Fruit fly (Drosophila melanogaster) whole organism, pupa: ENCODE measurements around the gene msi.

Source experiments
- CG10348 ChIP-seq: fragments of 200-800 bp; sonication (Bioruptor generic); IDR thresholded peaks from 2 replicates; pipeline ENCODE4 v1.3.6; 2022; ENCODE audit warnings: missing biosample characterization, missing genetic modification characterization
- CG12605 ChIP-seq: fragments of 200-800 bp; sonication (Bioruptor generic); IDR thresholded peaks from 2 replicates; pipeline ENCODE4 v1.3.6; 2022; ENCODE audit warnings: missing biosample characterization, missing genetic modification characterization
- CG13204 ChIP-seq: fragments of 200-800 bp; sonication (Bioruptor generic); optimal IDR thresholded peaks from 2 replicates; lab custom pipeline; 2018; ENCODE audit warnings: missing biosample characterization, mild to moderate bottlenecking, missing genetic modification characterization, moderate library complexity
- CG14655 ChIP-seq: fragments of 200-800 bp; sonication (Bioruptor generic); optimal IDR thresholded peaks from 3 replicates; lab custom pipeline; 2017; ENCODE audit warnings: mild to moderate bottlenecking, missing biosample characterization, missing genetic modification reagents, missing genetic modification characterization
- CG15710 ChIP-seq: fragments of 200-800 bp; sonication (Bioruptor generic); optimal IDR thresholded peaks from 2 replicates; lab custom pipeline; 2018; ENCODE audit warnings: missing biosample characterization, mild to moderate bottlenecking, missing genetic modification characterization, moderate library complexity
- CG17806 ChIP-seq: fragments of 200-800 bp; sonication (Bioruptor generic); optimal IDR thresholded peaks from 2 replicates; lab custom pipeline; 2018; ENCODE audit warnings: missing biosample characterization, mild to moderate bottlenecking, missing genetic modification characterization, moderate library complexity
- CG32121 ChIP-seq: fragments of 200-800 bp; sonication (Bioruptor generic); IDR thresholded peaks from 2 replicates; pipeline ENCODE4 v1.3.6; 2022; ENCODE audit warnings: missing biosample characterization, missing genetic modification characterization
- CG34367 ChIP-seq: fragments of 200-800 bp; sonication (Bioruptor generic); optimal IDR thresholded peaks from 2 replicates; lab custom pipeline; 2018; ENCODE audit warnings: missing biosample characterization, mild to moderate bottlenecking, missing genetic modification characterization
- CG4496 ChIP-seq: fragments of 200-800 bp; sonication (Bioruptor generic); IDR thresholded peaks from 3 replicates; pipeline ENCODE4 v1.3.6; 2022; ENCODE audit warnings: missing biosample characterization, missing genetic modification characterization
- CG8159 ChIP-seq: fragments of 200-800 bp; sonication (Bioruptor generic); optimal IDR thresholded peaks from 3 replicates; lab custom pipeline; 2018; ENCODE audit warnings: missing biosample characterization, mild to moderate bottlenecking, missing genetic modification characterization, moderate library complexity
- CG8301 ChIP-seq: fragments of 200-800 bp; sonication (Bioruptor generic); optimal IDR thresholded peaks from 2 replicates; lab custom pipeline; 2018; ENCODE audit warnings: missing biosample characterization, mild to moderate bottlenecking, missing genetic modification characterization
- CG9948 ChIP-seq: fragments of 200-800 bp; sonication (Bioruptor generic); optimal IDR thresholded peaks from 2 replicates; lab custom pipeline; 2018; ENCODE audit warnings: missing biosample characterization, mild to moderate bottlenecking, missing genetic modification characterization, moderate library complexity
- D1 ChIP-seq: fragments of 200-800 bp; sonication (Bioruptor generic); optimal IDR thresholded peaks from 2 replicates; lab custom pipeline; 2018; ENCODE audit warnings: missing biosample characterization, mild to moderate bottlenecking, missing genetic modification characterization, moderate library complexity
- EcR ChIP-seq: fragments of 200-800 bp; sonication (Bioruptor generic); optimal IDR thresholded peaks from 3 replicates; lab custom pipeline; 2019; ENCODE audit warnings: missing biosample characterization, missing genetic modification characterization, mild to moderate bottlenecking, moderate library complexity, missing genetic modification reagents
- Ets98B ChIP-seq: fragments of 200-800 bp; sonication (Bioruptor generic); IDR thresholded peaks from 2 replicates; pipeline ENCODE4 v1.3.6; 2022; ENCODE audit warnings: missing biosample characterization, missing genetic modification characterization
- Pif1A ChIP-seq: fragments of 200-800 bp; sonication (Bioruptor generic); optimal IDR thresholded peaks from 3 replicates; lab custom pipeline; 2016; ENCODE audit warnings: missing biosample characterization, missing genetic modification characterization
- Pif1B ChIP-seq: fragments of 200-800 bp; sonication (Bioruptor generic); optimal IDR thresholded peaks from 3 replicates; lab custom pipeline; 2016; ENCODE audit warnings: missing biosample characterization, missing genetic modification characterization
- Snoo ChIP-seq: fragments of 200-800 bp; sonication (Bioruptor generic); optimal IDR thresholded peaks from 3 replicates; lab custom pipeline; 2017; ENCODE audit warnings: missing biosample characterization, mild to moderate bottlenecking, missing genetic modification characterization, inconsistent platforms
- fd96Ca ChIP-seq: fragments of 200-800 bp; sonication (Bioruptor generic); IDR thresholded peaks from 3 replicates; pipeline ENCODE4 v1.3.6; 2022; ENCODE audit warnings: missing biosample characterization, missing genetic modification characterization
- gl ChIP-seq: fragments of 200-800 bp; sonication (Bioruptor generic); optimal IDR thresholded peaks from 2 replicates; lab custom pipeline; 2018; ENCODE audit warnings: missing biosample characterization, mild to moderate bottlenecking, missing genetic modification characterization
- rn ChIP-seq: fragments of 200-800 bp; sonication (Bioruptor generic); IDR thresholded peaks from 2 replicates; pipeline ENCODE4 v1.3.6; 2022; ENCODE audit warnings: missing biosample characterization, missing genetic modification characterization

The msi gene

DNA sequence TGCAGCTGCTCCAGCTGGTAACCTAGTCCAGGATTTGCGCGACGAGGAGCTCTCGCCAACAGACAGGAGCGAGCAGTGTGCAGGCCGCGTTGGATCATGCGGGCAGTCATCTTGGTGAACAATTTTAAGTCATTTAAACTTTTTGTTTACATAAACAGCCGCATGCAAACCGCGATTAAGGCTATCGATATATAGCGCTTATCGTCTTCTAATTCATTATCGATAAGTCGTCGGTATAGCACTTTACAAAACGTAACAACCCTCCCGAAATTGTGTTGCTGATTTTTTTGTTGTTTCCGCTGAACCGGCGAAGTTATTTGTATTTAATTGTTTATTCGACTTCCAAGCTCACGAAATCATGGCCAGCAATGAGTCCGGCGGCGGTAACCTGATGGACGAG, 39.2 kb upstream of the msi start, which contains the start of the genes CG4553 and MED28:
TSS of gene CG4553 (minus strand) at position 172 of the 400 bp plus-strand sequence.
TSS of gene MED28 (plus strand) at position 260 of the 400 bp plus-strand sequence.
- 0 out of 3 replicates have a peak, but pooled peaks have one; percentile 8 for TF ChIP-seq fd96Ca (GFP tag; lab: Robert Waterston, UW)
- no peak for TF ChIP-seq CG8301
- TF ChIP-seq, all 21 proteins: peak for 1

DNA sequence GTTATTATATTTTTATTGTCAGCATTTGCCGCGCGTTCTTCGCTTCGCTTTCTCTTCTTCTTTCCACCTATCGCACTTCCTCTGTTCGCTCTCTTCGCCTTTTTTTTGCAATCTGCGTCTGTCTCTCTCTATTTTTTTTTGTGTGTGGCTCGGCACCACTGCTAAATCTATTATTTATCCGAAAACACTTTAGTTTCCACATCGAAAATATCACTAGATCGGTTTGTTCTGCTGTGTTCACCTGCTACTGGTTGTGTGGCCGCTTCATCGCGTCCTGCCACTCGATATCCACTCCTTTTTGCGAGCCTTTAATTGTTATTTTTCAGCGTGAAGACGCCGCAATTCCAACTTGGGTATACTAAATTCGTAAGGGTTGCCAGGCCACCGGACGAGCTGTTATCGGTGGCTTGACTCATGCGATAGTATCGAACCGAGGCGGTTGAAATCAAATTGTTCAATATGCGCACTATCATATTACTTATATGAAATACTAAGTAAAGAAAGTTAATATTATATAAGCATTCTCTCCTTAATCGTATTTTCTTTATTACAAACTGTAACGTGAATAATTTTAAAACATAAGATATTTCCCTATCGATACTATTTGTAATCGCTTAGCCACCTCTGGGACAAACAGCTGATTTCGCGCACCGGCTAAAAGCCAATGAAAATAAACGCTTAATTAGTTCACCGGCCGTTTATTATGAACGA, 33.3 kb upstream of the msi start, which contains the start of the genes XNP, CG42488 and CG5116:
TSS of gene XNP (minus strand) at position 372 of the 711 bp plus-strand sequence.
TSS of gene CG42488 (plus strand) at position 636 of the 711 bp plus-strand sequence.
TSS of gene CG5116 (plus strand) at position 636 of the 711 bp plus-strand sequence.
- TF ChIP-seq CG13204 (GFP tag; lab: Kevin White, UChicago) (peak; percentile 90), Pif1B (peak; percentile 78), rn (GFP tag; lab: Robert Waterston, UW) (peak; percentile 36; the same call in 1 of the 2 replicates), CG15710 (tag; lab: Kevin White, UChicago) (peak; percentile 71), CG17806 (tag; lab: Kevin White, UChicago) (peak; percentile 58), Pif1A (no peak), D1 (no peak), EcR (peak; percentile 32), CG8301 (peak; percentile 76), gl (tag; lab: Kevin White, UChicago) (peak; percentile 92), CG12605 (peak; percentile 92), CG8159 (tag; lab: Kevin White, UChicago) (peak; percentile 63), fd96Ca (GFP tag; lab: Robert Waterston, UW) (0 out of 3 replicates have a peak, but pooled peaks have one; percentile 58), CG34367 (tag; lab: Kevin White, UChicago) (peak; percentile 78), CG4496 (GFP tag; lab: Robert Waterston, UW) (peak; percentile 77), CG9948 (tag; lab: Kevin White, UChicago) (peak; percentile 51), CG32121 (GFP tag; lab: Robert Waterston, UW) (peak; percentile 44), CG10348 (GFP tag; lab: Robert Waterston, UW) (no peak), CG14655 (GFP tag; lab: Kevin White, UChicago) (no peak), Ets98B (GFP tag; lab: Robert Waterston, UW) (peak; percentile 70), Snoo (tag; lab: Kevin White, UChicago) (peak; percentile 37)

DNA sequence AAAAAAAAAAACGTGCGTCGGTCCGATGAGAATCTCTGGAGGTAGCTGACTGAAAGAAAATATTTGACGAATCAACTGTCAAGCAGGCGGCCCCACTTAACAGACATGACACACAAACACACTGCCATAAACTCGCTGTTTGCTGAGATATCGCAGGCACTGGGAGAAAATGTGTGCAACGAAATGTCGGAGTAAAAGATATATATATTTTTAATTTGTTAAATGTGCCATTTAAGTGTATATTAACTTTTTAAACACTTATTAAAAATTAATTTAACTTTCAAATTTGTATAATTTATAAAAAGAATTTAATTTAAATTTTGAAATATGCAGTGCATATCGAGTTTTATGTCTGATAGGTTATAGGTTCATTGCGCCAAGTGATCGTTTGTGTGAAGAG, 26.8 kb upstream of the msi start:
- TF ChIP-seq CG10348 (GFP tag; lab: Robert Waterston, UW) (no peak), CG12605 (0 out of 2 replicates have a peak, but pooled peaks have one; percentile 31), CG17806 (tag; lab: Kevin White, UChicago) (peak; percentile 54), D1 (no peak), CG9948 (tag; lab: Kevin White, UChicago) (peak; percentile 62), CG34367 (tag; lab: Kevin White, UChicago) (no peak), CG13204 (GFP tag; lab: Kevin White, UChicago) (no peak), gl (tag; lab: Kevin White, UChicago) (no peak), fd96Ca (GFP tag; lab: Robert Waterston, UW) (peak; percentile 56; the same call in 2 of the 3 replicates), Pif1A (peak; percentile 42), CG14655 (GFP tag; lab: Kevin White, UChicago) (peak; percentile 49), CG8159 (tag; lab: Kevin White, UChicago) (peak; percentile 66), EcR (peak; percentile 30), Ets98B (GFP tag; lab: Robert Waterston, UW) (peak; percentile 53), Pif1B (peak; percentile 64), CG32121 (GFP tag; lab: Robert Waterston, UW) (peak; percentile 38; the same call in 1 of the 2 replicates), CG8301 (peak; percentile 55), Snoo (tag; lab: Kevin White, UChicago) (no peak), CG4496 (GFP tag; lab: Robert Waterston, UW) (peak; percentile 51; the same call in 1 of the 3 replicates), CG15710 (tag; lab: Kevin White, UChicago) (peak; percentile 46), rn (GFP tag; lab: Robert Waterston, UW) (no peak)
- TF ChIP-seq, all 21 proteins: peak for 14

DNA sequence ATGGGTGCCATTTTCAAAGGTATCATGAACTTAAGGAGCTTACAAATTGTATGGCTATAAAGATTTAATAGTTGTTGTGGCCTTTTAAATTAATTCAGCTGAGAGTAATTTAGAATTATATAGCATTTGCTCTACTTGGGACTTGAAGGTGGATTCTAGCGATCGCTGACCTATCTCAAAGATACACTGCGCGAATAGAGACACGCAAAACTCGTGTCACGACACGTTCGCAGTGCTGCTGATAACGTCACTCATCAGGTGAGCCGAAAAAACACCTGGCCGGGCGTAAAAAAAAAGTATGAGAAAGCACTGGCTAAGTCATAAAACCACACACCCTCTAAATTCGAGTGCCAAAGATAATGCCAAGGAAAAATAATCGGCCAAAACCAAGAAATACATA, 26.2 kb upstream of the msi start:
- no peak for TF ChIP-seq CG34367 (tag; lab: Kevin White, UChicago)
- no peak for TF ChIP-seq Pif1A
- TF ChIP-seq EcR: no peak
- TF ChIP-seq CG10348 (GFP tag; lab: Robert Waterston, UW): no peak
- no peak for TF ChIP-seq Snoo (tag; lab: Kevin White, UChicago)
- no peak for TF ChIP-seq CG15710 (tag; lab: Kevin White, UChicago)
- no peak for TF ChIP-seq CG8301
- no peak for TF ChIP-seq CG9948 (tag; lab: Kevin White, UChicago)
- TF ChIP-seq CG13204 (GFP tag; lab: Kevin White, UChicago): no peak
- TF ChIP-seq CG14655 (GFP tag; lab: Kevin White, UChicago): no peak
- no peak for TF ChIP-seq CG17806 (tag; lab: Kevin White, UChicago)
- no peak for TF ChIP-seq D1
- TF ChIP-seq CG32121 (GFP tag; lab: Robert Waterston, UW): no peak
- TF ChIP-seq fd96Ca (GFP tag; lab: Robert Waterston, UW): no peak
- TF ChIP-seq Ets98B (GFP tag; lab: Robert Waterston, UW): no peak
- no peak for TF ChIP-seq gl (tag; lab: Kevin White, UChicago)
- no peak for TF ChIP-seq CG4496 (GFP tag; lab: Robert Waterston, UW)
- TF ChIP-seq CG8159 (tag; lab: Kevin White, UChicago): no peak
- TF ChIP-seq rn (GFP tag; lab: Robert Waterston, UW): no peak
- no peak for TF ChIP-seq Pif1B

DNA sequence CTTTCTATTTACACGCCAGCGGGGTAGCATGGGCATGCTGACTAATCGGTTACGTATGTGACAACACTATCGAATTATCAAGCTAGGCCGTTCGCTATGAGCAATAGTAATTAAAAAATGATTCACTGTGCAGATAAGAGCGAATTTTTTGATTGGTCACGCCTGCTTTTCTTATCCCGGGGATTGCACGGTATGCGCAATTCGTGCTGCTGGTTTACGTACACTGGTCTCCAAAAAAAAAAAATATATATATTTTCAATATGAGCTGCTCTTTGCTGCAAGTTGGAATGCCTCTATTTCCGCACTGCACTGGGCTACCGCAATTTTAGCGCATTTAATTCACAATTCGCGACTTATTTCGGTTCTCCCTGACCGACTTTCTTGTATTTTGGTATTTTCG, 25.5 kb upstream of the msi start:
- TF ChIP-seq gl (tag; lab: Kevin White, UChicago) (no peak), CG17806 (tag; lab: Kevin White, UChicago) (peak; percentile 9), Snoo (tag; lab: Kevin White, UChicago) (peak; percentile 28), D1 (peak; percentile 2), CG12605 (peak; percentile 59), CG10348 (GFP tag; lab: Robert Waterston, UW) (no peak; the same call in 1 of the 2 replicates), EcR (no peak), fd96Ca (GFP tag; lab: Robert Waterston, UW) (peak; percentile 86), CG4496 (GFP tag; lab: Robert Waterston, UW) (peak; percentile 91), Pif1B (peak; percentile 64), CG14655 (GFP tag; lab: Kevin White, UChicago) (peak; percentile 66), Ets98B (GFP tag; lab: Robert Waterston, UW) (peak; percentile 79), rn (GFP tag; lab: Robert Waterston, UW) (0 out of 2 replicates have a peak, but pooled peaks have one; percentile 27), CG8159 (tag; lab: Kevin White, UChicago) (peak; percentile 32), CG15710 (tag; lab: Kevin White, UChicago) (peak; percentile 15), CG13204 (GFP tag; lab: Kevin White, UChicago) (no peak), CG32121 (GFP tag; lab: Robert Waterston, UW) (peak; percentile 67), CG8301 (peak; percentile 65), CG9948 (tag; lab: Kevin White, UChicago) (peak; percentile 54), Pif1A (peak; percentile 70), CG34367 (tag; lab: Kevin White, UChicago) (peak; percentile 40)
